Fruit fly (Drosophila melanogaster): Measurements from ENCODE around the gene CG10702.

The CG10702 gene

dm6 chr2L:19024744-19025059 is 44.9 kb downstream of the CG10702 start:
- TF ChIP-seq CG13204 (GFP tag; optimal IDR thresholded peaks at IDR 0.05) (peak; percentile 25), rn (GFP tag; IDR thresholded peaks at IDR 0.05) (no peak), fd96Ca (GFP tag; IDR thresholded peaks at IDR 0.05) (0 out of 3 replicates have a peak, but pooled peaks have one; percentile 9)

- TF ChIP-seq CG34367 (tag; optimal IDR thresholded peaks at IDR 0.05) (peak; percentile 57), CG32121 (GFP tag; IDR thresholded peaks at IDR 0.05) (no peak), gl (tag; optimal IDR thresholded peaks at IDR 0.05) (no peak), D1 (tag; optimal IDR thresholded peaks at IDR 0.05) (no peak), Ets98B (GFP tag; IDR thresholded peaks at IDR 0.05) (no peak), rn (GFP tag; IDR thresholded peaks at IDR 0.05) (no peak), CG4496 (GFP tag; IDR thresholded peaks at IDR 0.05) (no peak), Snoo (tag; optimal IDR thresholded peaks at IDR 0.05) (peak; percentile 56), CG9948 (tag; optimal IDR thresholded peaks at IDR 0.05) (peak; percentile 74), CG8301 (tag; optimal IDR thresholded peaks at IDR 0.05) (peak; percentile 53), CG8159 (tag; optimal IDR thresholded peaks at IDR 0.05) (peak; percentile 86), Pif1A (GFP tag; optimal IDR thresholded peaks at IDR 0.05) (peak; percentile 38), CG12605 (GFP tag; IDR thresholded peaks at IDR 0.05) (no peak), CG15710 (tag; optimal IDR thresholded peaks at IDR 0.05) (peak; percentile 84), CG10348 (GFP tag; IDR thresholded peaks at IDR 0.05) (no peak), fd96Ca (GFP tag; IDR thresholded peaks at IDR 0.05) (no peak), EcR (GFP tag; optimal IDR thresholded peaks at IDR 0.05) (no peak), Pif1B (GFP tag; optimal IDR thresholded peaks at IDR 0.05) (peak; percentile 21), CG13204 (GFP tag; optimal IDR thresholded peaks at IDR 0.05) (peak; percentile 44), CG17806 (tag; optimal IDR thresholded peaks at IDR 0.05) (peak; percentile 70), CG14655 (GFP tag; optimal IDR thresholded peaks at IDR 0.05) (peak; percentile 72)
Measured at dm6 chr2L:19023972-19024743, 45.5 kb downstream of the CG10702 start.

DNA sequence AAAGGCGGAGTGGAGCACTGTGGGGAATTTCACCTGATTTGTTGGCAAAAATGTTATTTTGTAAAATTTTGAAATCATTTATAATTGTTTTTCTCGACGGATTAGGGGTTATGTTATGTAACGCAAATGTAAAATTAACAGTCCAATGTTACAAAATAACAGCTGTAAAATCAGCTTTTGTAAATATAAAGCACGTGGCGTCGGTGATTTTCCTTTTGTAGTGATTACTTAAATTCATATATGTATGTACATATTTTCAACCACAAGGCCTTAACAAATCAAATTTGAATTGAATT is 47.5 kb downstream of the CG10702 start, which contains the start of gene CG15172:
TSS of gene CG15172 (plus strand) at position 197 of the 296 bp plus-strand sequence.
- TF ChIP-seq CG8159 (tag; optimal IDR thresholded peaks at IDR 0.05), result no peak
- no peak for TF ChIP-seq CG10348 (GFP tag; IDR thresholded peaks at IDR 0.05)
- TF ChIP-seq CG8301 (tag; optimal IDR thresholded peaks at IDR 0.05), result no peak
- TF ChIP-seq Snoo (tag; optimal IDR thresholded peaks at IDR 0.05), result no peak
- no peak for TF ChIP-seq CG13204 (GFP tag; optimal IDR thresholded peaks at IDR 0.05)
- no peak for TF ChIP-seq D1 (tag; optimal IDR thresholded peaks at IDR 0.05)
- TF ChIP-seq CG34367 (tag; optimal IDR thresholded peaks at IDR 0.05), result no peak

- no peak for TF ChIP-seq CG10348 (GFP tag; IDR thresholded peaks at IDR 0.05)
- TF ChIP-seq rn (GFP tag; IDR thresholded peaks at IDR 0.05), result no peak
- TF ChIP-seq CG4496 (GFP tag; IDR thresholded peaks at IDR 0.05), result 0 out of 3 replicates have a peak, but pooled peaks have one; percentile 47
- no peak for TF ChIP-seq CG32121 (GFP tag; IDR thresholded peaks at IDR 0.05)
- TF ChIP-seq CG34367 (tag; optimal IDR thresholded peaks at IDR 0.05), result peak; percentile 83
- peak; percentile 81 for TF ChIP-seq CG8301 (tag; optimal IDR thresholded peaks at IDR 0.05)
- TF ChIP-seq CG15710 (tag; optimal IDR thresholded peaks at IDR 0.05), result peak; percentile 93
- TF ChIP-seq gl (tag; optimal IDR thresholded peaks at IDR 0.05), result peak; percentile 75
- TF ChIP-seq CG13204 (GFP tag; optimal IDR thresholded peaks at IDR 0.05), result peak; percentile 72
- peak; percentile 9 for TF ChIP-seq EcR (GFP tag; optimal IDR thresholded peaks at IDR 0.05)
- TF ChIP-seq CG8159 (tag; optimal IDR thresholded peaks at IDR 0.05), result peak; percentile 89
- peak; percentile 86 for TF ChIP-seq CG14655 (GFP tag; optimal IDR thresholded peaks at IDR 0.05)
- TF ChIP-seq Snoo (tag; optimal IDR thresholded peaks at IDR 0.05), result peak; percentile 87
- TF ChIP-seq Pif1B (GFP tag; optimal IDR thresholded peaks at IDR 0.05), result peak; percentile 91
- TF ChIP-seq D1 (tag; optimal IDR thresholded peaks at IDR 0.05), result peak; percentile 30
- TF ChIP-seq fd96Ca (GFP tag; IDR thresholded peaks at IDR 0.05), result no peak; the same call in 2 of the 3 replicates
- peak; percentile 81 for TF ChIP-seq Pif1A (GFP tag; optimal IDR thresholded peaks at IDR 0.05)
- TF ChIP-seq CG9948 (tag; optimal IDR thresholded peaks at IDR 0.05), result peak; percentile 85
- TF ChIP-seq Ets98B (GFP tag; IDR thresholded peaks at IDR 0.05), result no peak
- TF ChIP-seq CG17806 (tag; optimal IDR thresholded peaks at IDR 0.05), result peak; percentile 78
- TF ChIP-seq CG12605 (GFP tag; IDR thresholded peaks at IDR 0.05), result peak; percentile 49; the same call in 1 of the 2 replicates
Measured at dm6 chr2L:19021278-19022220, 48.1 kb downstream of the CG10702 start.

dm6 chr2L:19019640-19020039 is 50.0 kb downstream of the CG10702 start:
- TF ChIP-seq CG4496 (GFP tag; IDR thresholded peaks at IDR 0.05), result no peak
- peak; percentile 58 for TF ChIP-seq CG13204 (GFP tag; optimal IDR thresholded peaks at IDR 0.05)

- no peak for TF ChIP-seq CG17806 (tag; optimal IDR thresholded peaks at IDR 0.05)
- peak; percentile 38 for TF ChIP-seq CG15710 (tag; optimal IDR thresholded peaks at IDR 0.05)
- no peak for TF ChIP-seq CG13204 (GFP tag; optimal IDR thresholded peaks at IDR 0.05)
- TF ChIP-seq fd96Ca (GFP tag; IDR thresholded peaks at IDR 0.05), result no peak
- TF ChIP-seq Snoo (tag; optimal IDR thresholded peaks at IDR 0.05), result no peak
- TF ChIP-seq rn (GFP tag; IDR thresholded peaks at IDR 0.05), result no peak
- no peak for TF ChIP-seq CG8301 (tag; optimal IDR thresholded peaks at IDR 0.05)
- no peak for TF ChIP-seq CG34367 (tag; optimal IDR thresholded peaks at IDR 0.05)
- TF ChIP-seq CG12605 (GFP tag; IDR thresholded peaks at IDR 0.05), result no peak
- TF ChIP-seq CG9948 (tag; optimal IDR thresholded peaks at IDR 0.05), result no peak
- no peak for TF ChIP-seq CG4496 (GFP tag; IDR thresholded peaks at IDR 0.05)
- TF ChIP-seq Pif1B (GFP tag; optimal IDR thresholded peaks at IDR 0.05), result no peak
- peak; percentile 3 for TF ChIP-seq Pif1A (GFP tag; optimal IDR thresholded peaks at IDR 0.05)
- peak; percentile 50 for TF ChIP-seq CG8159 (tag; optimal IDR thresholded peaks at IDR 0.05)
- no peak for TF ChIP-seq EcR (GFP tag; optimal IDR thresholded peaks at IDR 0.05)
- TF ChIP-seq gl (tag; optimal IDR thresholded peaks at IDR 0.05), result no peak
- TF ChIP-seq Ets98B (GFP tag; IDR thresholded peaks at IDR 0.05), result no peak
- no peak for TF ChIP-seq D1 (tag; optimal IDR thresholded peaks at IDR 0.05)
- no peak for TF ChIP-seq CG10348 (GFP tag; IDR thresholded peaks at IDR 0.05)
- peak; percentile 19 for TF ChIP-seq CG14655 (GFP tag; optimal IDR thresholded peaks at IDR 0.05)
- TF ChIP-seq CG32121 (GFP tag; IDR thresholded peaks at IDR 0.05), result no peak
Measured at dm6 chr2L:19019160-19019592, 50.5 kb downstream of the CG10702 start.

All from whole organism, pupa.